Fruit fly (Drosophila melanogaster) whole organism, embryonic: ENCODE measurements around the gene ATPsynB.

Experiments
- Ada2b ChIP-seq: fragments of 200-800 bp; sonication (Bioruptor generic); IDR thresholded peaks from 2 replicates; pipeline ENCODE4 v1.3.6; 2022; ENCODE audit warnings: missing biosample characterization, missing genetic modification characterization
- Asciz ChIP-seq: fragments of 200-800 bp; sonication (Bioruptor generic); optimal IDR thresholded peaks from 2 replicates; lab custom pipeline; 2017; ENCODE audit warnings: missing biosample characterization, mild to moderate bottlenecking, missing genetic modification characterization, missing genetic modification reagents
- Awh ChIP-seq: fragments of 200-800 bp; sonication (Bioruptor generic); IDR thresholded peaks from 2 replicates; pipeline ENCODE4, ENCODE4 v1.3.6; 2022; ENCODE audit warnings: missing biosample characterization, missing genetic modification characterization
- CG1024 ChIP-seq: fragments of 200-800 bp; sonication (Bioruptor generic); IDR thresholded peaks from 2 replicates; pipeline ENCODE4 v1.3.6; 2022; ENCODE audit warnings: missing biosample characterization, missing genetic modification characterization
- CG10565 ChIP-seq: fragments of 200-800 bp; sonication (Bioruptor generic); optimal IDR thresholded peaks from 3 replicates; lab custom pipeline; 2016; ENCODE audit warnings: missing biosample characterization, mild to moderate bottlenecking, missing genetic modification characterization
- CG11456 ChIP-seq: fragments of 200-800 bp; sonication (Bioruptor generic); IDR thresholded peaks from 3 replicates; pipeline ENCODE4 v1.3.6; 2022; ENCODE audit warnings: missing biosample characterization, missing genetic modification characterization
- CG11695 ChIP-seq: fragments of 200-800 bp; sonication (Bioruptor generic); IDR thresholded peaks from 3 replicates; pipeline ENCODE4 v1.3.6; 2022; ENCODE audit warnings: missing biosample characterization, missing genetic modification characterization
- CG13296 ChIP-seq: fragments of 200-800 bp; sonication (Bioruptor generic); optimal IDR thresholded peaks from 3 replicates; lab custom pipeline; 2018; ENCODE audit warnings: missing biosample characterization, mild to moderate bottlenecking, missing genetic modification characterization
- CG15011 ChIP-seq: fragments of 200-800 bp; sonication (Bioruptor generic); optimal IDR thresholded peaks from 3 replicates; lab custom pipeline; 2018; ENCODE audit warnings: missing biosample characterization, mild to moderate bottlenecking, missing genetic modification characterization
- CG2202 ChIP-seq: fragments of 200-800 bp; sonication (Bioruptor generic); optimal IDR thresholded peaks from 2 replicates; lab custom pipeline; 2018; ENCODE audit warnings: missing biosample characterization, mild to moderate bottlenecking, missing genetic modification characterization
- CG2678 ChIP-seq: fragments of 200-800 bp; sonication (Bioruptor generic); optimal IDR thresholded peaks from 3 replicates; lab custom pipeline; 2019; ENCODE audit warnings: missing biosample characterization, mild to moderate bottlenecking, missing genetic modification characterization, moderate library complexity
- CG2712 ChIP-seq: fragments of 200-800 bp; optimal IDR thresholded peaks from 3 replicates; lab custom pipeline; 2019; ENCODE audit warnings: missing biosample characterization, mild to moderate bottlenecking, missing genetic modification characterization, moderate library complexity
- CG31224 ChIP-seq: fragments of 200-800 bp; sonication (Bioruptor generic); IDR thresholded peaks from 2 replicates; pipeline ENCODE4 v1.3.6; 2022; ENCODE audit warnings: missing biosample characterization, missing genetic modification characterization
- CG31441 ChIP-seq: fragments of 200-800 bp; sonication (Bioruptor generic); IDR thresholded peaks from 2 replicates; pipeline ENCODE4 v1.3.6; 2022; ENCODE audit warnings: missing biosample characterization, missing genetic modification characterization
- CG34224 ChIP-seq: fragments of 200-800 bp; sonication (Bioruptor generic); IDR thresholded peaks from 3 replicates; pipeline ENCODE4 v1.3.6; 2022; ENCODE audit warnings: missing biosample characterization, missing genetic modification characterization; ENCODE audit not compliant: partially characterized antibody
- CG43689 ChIP-seq: fragments of 200-800 bp; sonication (Bioruptor generic); IDR thresholded peaks from 2 replicates; pipeline ENCODE4 v1.3.6; 2022; ENCODE audit warnings: missing biosample characterization, missing genetic modification characterization
- CG4707 ChIP-seq: fragments of 200-800 bp; sonication (Bioruptor generic); optimal IDR thresholded peaks from 2 replicates; lab custom pipeline; 2018; ENCODE audit warnings: missing biosample characterization, mild to moderate bottlenecking, missing genetic modification characterization, moderate library complexity
- CG6813 ChIP-seq: fragments of 200-800 bp; sonication (Bioruptor generic); optimal IDR thresholded peaks from 2 replicates; lab custom pipeline; 2017; ENCODE audit warnings: missing biosample characterization, missing genetic modification characterization, mild to moderate bottlenecking, moderate library complexity, missing genetic modification reagents
- CG7839 ChIP-seq: fragments of 200-800 bp; sonication (Bioruptor generic); optimal IDR thresholded peaks from 3 replicates; lab custom pipeline; 2018; ENCODE audit warnings: missing biosample characterization, mild to moderate bottlenecking, missing genetic modification characterization, moderate library complexity
- CG9876 ChIP-seq: fragments of 200-800 bp; sonication (Bioruptor generic); optimal IDR thresholded peaks from 2 replicates; lab custom pipeline; 2016; ENCODE audit warnings: missing biosample characterization, missing genetic modification characterization
- CTCF ChIP-seq: fragments of 200-800 bp; sonication (Bioruptor generic); optimal IDR thresholded peaks from 2 replicates; lab custom pipeline; 2017; ENCODE audit warnings: missing biosample characterization, mild to moderate bottlenecking, missing genetic modification characterization, moderate library complexity
- Ets97D ChIP-seq: fragments of 200-800 bp; sonication (Bioruptor generic); optimal IDR thresholded peaks from 3 replicates; lab custom pipeline; 2016; ENCODE audit warnings: missing biosample characterization, missing genetic modification characterization
- H2.0 ChIP-seq: fragments of 200-800 bp; sonication (Bioruptor generic); IDR thresholded peaks from 2 replicates; pipeline ENCODE4 v1.3.6; 2022; ENCODE audit warnings: missing biosample characterization, missing genetic modification characterization
- MTF-1 ChIP-seq: fragments of 200-800 bp; sonication (Bioruptor generic); optimal IDR thresholded peaks from 2 replicates; lab custom pipeline; 2018; ENCODE audit warnings: missing biosample characterization, mild to moderate bottlenecking, missing genetic modification characterization, borderline replicate concordance
- Taf1 ChIP-seq: fragments of 200-800 bp; sonication (Bioruptor generic); IDR thresholded peaks from 2 replicates; pipeline ENCODE4 v1.3.6; 2022; ENCODE audit warnings: missing biosample characterization, missing genetic modification characterization
- al ChIP-seq: fragments of 200-800 bp; sonication (Bioruptor generic); IDR thresholded peaks from 2 replicates; pipeline ENCODE4 v1.3.6; 2022; ENCODE audit warnings: missing biosample characterization, missing genetic modification characterization
- bab2 ChIP-seq: fragments of 200-800 bp; sonication (Bioruptor generic); optimal IDR thresholded peaks from 2 replicates; lab custom pipeline; 2016; ENCODE audit warnings: missing biosample characterization, missing genetic modification characterization
- bcd ChIP-seq: fragments of 200-800 bp; sonication (Bioruptor generic); optimal IDR thresholded peaks from 2 replicates; lab custom pipeline; 2017; ENCODE audit warnings: missing biosample characterization, mild to moderate bottlenecking, missing genetic modification characterization
- bigmax ChIP-seq: fragments of 200-800 bp; sonication (Bioruptor generic); optimal IDR thresholded peaks from 2 replicates; lab custom pipeline; 2018; ENCODE audit warnings: missing biosample characterization, mild to moderate bottlenecking, missing genetic modification characterization
- cas ChIP-seq: fragments of 200-800 bp; sonication (Bioruptor generic); IDR thresholded peaks from 2 replicates; pipeline ENCODE4 v1.3.6; 2022; ENCODE audit warnings: missing biosample characterization, missing genetic modification characterization
- chif ChIP-seq, 2 experiments: fragments of 200-800 bp; sonication (Bioruptor generic); optimal IDR thresholded peaks; 3 replicates each; lab custom pipeline; 2016; ENCODE audit warnings: missing biosample characterization in 2 of 2, missing genetic modification characterization in 2 of 2
- crol ChIP-seq: fragments of 200-800 bp; sonication (Bioruptor generic); IDR thresholded peaks from 2 replicates; pipeline ENCODE4 v1.3.6; 2022; ENCODE audit warnings: missing biosample characterization, missing genetic modification characterization
- crp ChIP-seq, 2 experiments: fragments of 200-800 bp; sonication (Bioruptor generic); optimal IDR thresholded peaks; 2 replicates in 1 of 2; 3 replicates in 1 of 2; lab custom pipeline; 2017; ENCODE audit warnings: missing biosample characterization in 2 of 2, missing genetic modification characterization in 2 of 2, mild to moderate bottlenecking in 1 of 2, moderate library complexity in 1 of 2
- dimm ChIP-seq: fragments of 200-800 bp; sonication (Bioruptor generic); IDR thresholded peaks from 2 replicates; pipeline ENCODE4 v1.3.6; 2022; ENCODE audit warnings: missing biosample characterization, missing genetic modification characterization
- dpn ChIP-seq, 2 experiments: fragments of 200-800 bp; sonication (Bioruptor generic); optimal IDR thresholded peaks; 3 replicates each; lab custom pipeline; 2016; ENCODE audit warnings: missing biosample characterization in 2 of 2, missing genetic modification characterization in 2 of 2
- emc ChIP-seq: fragments of 200-800 bp; sonication (Bioruptor generic); optimal IDR thresholded peaks from 2 replicates; lab custom pipeline; 2016; ENCODE audit warnings: missing biosample characterization, missing genetic modification characterization
- fu2 ChIP-seq: fragments of 200-800 bp; sonication (Bioruptor generic); optimal IDR thresholded peaks from 2 replicates; lab custom pipeline; 2016; ENCODE audit warnings: missing biosample characterization, missing genetic modification characterization
- insv ChIP-seq, 2 experiments: fragments of 200-800 bp; sonication (Bioruptor generic); optimal IDR thresholded peaks; 3 replicates each; lab custom pipeline; 2016 to 2018; ENCODE audit warnings: missing biosample characterization in 2 of 2, missing genetic modification characterization in 2 of 2
- kah ChIP-seq: fragments of 200-800 bp; sonication (Bioruptor generic); optimal IDR thresholded peaks from 2 replicates; lab custom pipeline; 2018; ENCODE audit warnings: missing biosample characterization, mild to moderate bottlenecking, missing genetic modification characterization
- knrl ChIP-seq: fragments of 200-800 bp; sonication (Bioruptor generic); IDR thresholded peaks from 3 replicates; pipeline ENCODE4 v1.3.6; 2022; ENCODE audit warnings: missing biosample characterization, missing genetic modification characterization; ENCODE audit not compliant: partially characterized antibody
- lmd ChIP-seq: fragments of 200-800 bp; sonication (Bioruptor generic); IDR thresholded peaks from 2 replicates; pipeline ENCODE4 v1.3.6; 2022; ENCODE audit warnings: missing biosample characterization, missing genetic modification characterization
- odd ChIP-seq: fragments of 200-800 bp; sonication (Bioruptor generic); optimal IDR thresholded peaks from 2 replicates; lab custom pipeline; 2017; ENCODE audit warnings: missing biosample characterization, mild to moderate bottlenecking, missing genetic modification characterization
- onecut ChIP-seq: fragments of 200-800 bp; sonication (Bioruptor generic); IDR thresholded peaks from 2 replicates; pipeline ENCODE4 v1.3.6; 2022; ENCODE audit warnings: missing biosample characterization, missing genetic modification characterization
- pfk ChIP-seq: fragments of 200-800 bp; sonication (Bioruptor generic); optimal IDR thresholded peaks from 2 replicates; lab custom pipeline; 2018; ENCODE audit warnings: missing biosample characterization, mild to moderate bottlenecking, missing genetic modification characterization, moderate library complexity
- pita ChIP-seq: fragments of 200-800 bp; sonication (Bioruptor generic); optimal IDR thresholded peaks from 2 replicates; lab custom pipeline; 2017; ENCODE audit warnings: missing biosample characterization, mild to moderate bottlenecking, missing genetic modification characterization
- rib ChIP-seq: fragments of 200-800 bp; sonication (Bioruptor generic); IDR thresholded peaks from 2 replicates; pipeline ENCODE4 v1.3.6; 2022; ENCODE audit warnings: missing biosample characterization, missing genetic modification characterization
- ro ChIP-seq: fragments of 200-800 bp; sonication (Bioruptor generic); IDR thresholded peaks from 2 replicates; pipeline ENCODE4 v1.3.6; 2022; ENCODE audit warnings: missing biosample characterization, missing genetic modification characterization
- tll ChIP-seq, 2 experiments: fragments of 200-800 bp in 1 of 2; fragments of >200 bp in 1 of 2; sonication (Bioruptor generic) in 1 of 2; optimal IDR thresholded peaks; 2 replicates each; lab custom pipeline; 2017 to 2019; ENCODE audit warnings: missing biosample characterization in 2 of 2, missing genetic modification characterization in 2 of 2, mild to moderate bottlenecking in 1 of 2, moderate library complexity in 1 of 2
- unc-4 ChIP-seq: fragments of 200-800 bp; sonication (Bioruptor generic); IDR thresholded peaks from 2 replicates; pipeline ENCODE4 v1.3.6; 2022; ENCODE audit warnings: missing biosample characterization, missing genetic modification characterization; ENCODE audit not compliant: partially characterized antibody
- wor ChIP-seq: fragments of 200-800 bp; sonication (Bioruptor generic); IDR thresholded peaks from 2 replicates; pipeline ENCODE4 v1.3.6; 2022; ENCODE audit warnings: missing biosample characterization, missing genetic modification characterization
- zen2 ChIP-seq: fragments of 200-800 bp; sonication (Bioruptor generic); IDR thresholded peaks from 3 replicates; pipeline ENCODE4 v1.3.6; 2022; ENCODE audit warnings: missing biosample characterization, missing genetic modification characterization; ENCODE audit not compliant: partially characterized antibody

The ATPsynB gene

DNA sequence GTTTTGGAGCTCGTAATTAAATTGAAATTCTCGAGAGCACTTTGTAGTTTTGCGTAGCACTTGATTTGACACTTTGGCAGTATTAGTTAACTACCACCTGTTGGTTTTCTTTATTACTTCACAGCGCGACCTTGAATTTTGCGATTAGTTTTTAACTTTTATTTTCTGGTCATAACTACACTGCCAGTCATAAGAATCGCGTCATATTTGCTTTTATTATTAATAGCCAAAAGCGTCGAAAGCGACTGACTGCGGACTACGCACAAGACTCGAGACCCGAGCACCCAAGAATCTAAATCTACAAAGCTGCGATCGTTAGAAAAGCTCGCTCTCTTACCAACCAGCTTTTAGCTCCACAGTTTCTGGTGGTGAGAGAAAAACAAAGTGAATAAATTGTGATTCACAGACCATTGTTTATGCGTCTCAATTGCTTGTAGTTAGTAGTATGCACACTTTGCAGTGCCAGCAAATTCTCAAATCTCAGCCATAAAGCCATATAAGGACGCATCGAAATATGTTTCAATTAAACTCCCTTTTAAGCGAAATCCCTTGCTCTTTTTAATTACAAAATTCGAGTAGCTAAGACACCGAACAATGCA lies 30.5 kb downstream of the ATPsynB start, which contains the start of gene CG42268 (continued):
- no peak for TF ChIP-seq CG2202
- no peak for TF ChIP-seq Ada2b (GFP tag; lab: Robert Waterston, UW)
- TF ChIP-seq Taf1 (GFP tag; lab: Robert Waterston, UW) = no peak
- no peak for TF ChIP-seq Asciz (GFP tag; lab: Kevin White, UChicago)
- TF ChIP-seq H2.0 (GFP tag; lab: Robert Waterston, UW) = no peak
- TF ChIP-seq CG10565 (GFP tag; lab: Kevin White, UChicago) = no peak
- TF ChIP-seq CG7839 (tag; lab: Kevin White, UChicago) = no peak
- no peak for TF ChIP-seq MTF-1 (GFP tag; lab: Kevin White, UChicago)
- TF ChIP-seq bcd (GFP tag; lab: Kevin White, UChicago) = no peak
- TF ChIP-seq unc-4 (GFP tag; lab: Robert Waterston, UW) = no peak
- TF ChIP-seq crol (GFP tag; lab: Robert Waterston, UW) = no peak
- no peak for TF ChIP-seq tll (GFP tag; optimal IDR thresholded peaks at IDR 0.05; lab: Kevin White, UChicago)
- no peak for TF ChIP-seq dpn (GFP tag; optimal IDR thresholded peaks at IDR 0.05; lab: Kevin White, UChicago)
- TF ChIP-seq zen2 (GFP tag; lab: Robert Waterston, UW) = no peak
- no peak for TF ChIP-seq bab2
- no peak for TF ChIP-seq CG1024 (GFP tag; lab: Robert Waterston, UW)
- no peak for TF ChIP-seq CG31224 (GFP tag; lab: Robert Waterston, UW)
- no peak for TF ChIP-seq pita (GFP tag; lab: Kevin White, UChicago)
- TF ChIP-seq dimm (GFP tag; lab: Robert Waterston, UW) = no peak
- no peak for TF ChIP-seq kah (GFP tag; lab: Kevin White, UChicago)
- TF ChIP-seq CG34224 (GFP tag; lab: Robert Waterston, UW) = no peak
- peak; percentile 71 for TF ChIP-seq CG11695 (GFP tag; lab: Robert Waterston, UW)
- TF ChIP-seq insv (GFP tag; optimal IDR thresholded peaks at IDR 0.05; lab: Kevin White, UChicago) = no peak
- no peak for TF ChIP-seq CG15011
- TF ChIP-seq CG4707 (GFP tag; lab: Kevin White, UChicago) = no peak
- TF ChIP-seq rib (GFP tag; lab: Robert Waterston, UW) = no peak
- no peak for TF ChIP-seq bigmax (GFP tag; lab: Kevin White, UChicago)
- no peak for TF ChIP-seq CTCF (GFP tag; lab: Kevin White, UChicago)
- no peak for TF ChIP-seq wor (GFP tag; lab: Robert Waterston, UW)
- TF ChIP-seq cas (GFP tag; lab: Robert Waterston, UW) = no peak
- TF ChIP-seq Awh (GFP tag; lab: Robert Waterston, UW) = no peak
- no peak for TF ChIP-seq CG2678 (tag; lab: Kevin White, UChicago)
- TF ChIP-seq CG43689 (GFP tag; lab: Robert Waterston, UW) = no peak
- TF ChIP-seq fu2 = no peak
- TF ChIP-seq al (GFP tag; lab: Robert Waterston, UW) = no peak
- TF ChIP-seq emc (GFP tag; lab: Kevin White, UChicago) = no peak
- no peak for TF ChIP-seq chif (GFP tag; optimal IDR thresholded peaks at IDR 0.05; lab: Kevin White, UChicago)
- no peak for TF ChIP-seq crp (GFP tag; optimal IDR thresholded peaks at IDR 0.05; lab: Kevin White, UChicago)
- no peak for TF ChIP-seq CG31441 (GFP tag; lab: Robert Waterston, UW)
- TF ChIP-seq ro (GFP tag; lab: Robert Waterston, UW) = no peak
- no peak for TF ChIP-seq onecut (GFP tag; lab: Robert Waterston, UW)
- TF ChIP-seq pfk (GFP tag; lab: Kevin White, UChicago) = no peak
- peak; percentile 20 for TF ChIP-seq CG13296 (GFP tag; lab: Kevin White, UChicago)
- TF ChIP-seq Ets97D (GFP tag; lab: Kevin White, UChicago) = no peak
- no peak for TF ChIP-seq CG9876 (GFP tag; lab: Kevin White, UChicago)
- no peak for TF ChIP-seq CG6813 (GFP tag; lab: Kevin White, UChicago)
- TF ChIP-seq CG11456 = no peak
- no peak for TF ChIP-seq lmd (GFP tag; lab: Robert Waterston, UW)
- TF ChIP-seq odd (GFP tag; lab: Kevin White, UChicago) = no peak
- TF ChIP-seq CG2712 (tag; lab: Kevin White, UChicago) = no peak
- TF ChIP-seq knrl = no peak
